Worm (Caenorhabditis elegans) whole organism, midembryonic: ENCODE results near the gene mip-1.

Experiments
- T22C8.4 ChIP-seq: fragments of 200-800 bp; sonication (Bioruptor generic); IDR thresholded peaks from 2 replicates; pipeline ENCODE4 v1.3.6; 2022; ENCODE audit warnings: missing genetic modification characterization, missing compliant biosample characterization
- cog-1 ChIP-seq: sonication (generic microtip); optimal IDR thresholded peaks from 2 replicates; lab custom pipeline; 2016; ENCODE audit warnings: missing genetic modification characterization, missing compliant biosample characterization
- flt-1 ChIP-seq: fragments of 200-800 bp; sonication (Bioruptor generic); IDR thresholded peaks from 2 replicates; pipeline ENCODE4 v1.3.6; 2022; ENCODE audit warnings: missing genetic modification characterization, missing compliant biosample characterization
- klf-2 ChIP-seq: fragments of 200-800 bp; sonication (Bioruptor generic); conservative IDR thresholded peaks from 2 replicates; pipeline ENCODE4 v1.3.6; 2022; ENCODE audit warnings: missing genetic modification reagents, missing genetic modification characterization, missing compliant biosample characterization
- med-1 ChIP-seq: sonication (generic microtip); optimal IDR thresholded peaks from 2 replicates; lab custom pipeline; 2017; ENCODE audit warnings: missing genetic modification characterization, mild to moderate bottlenecking, missing compliant biosample characterization, antibody characterized with exemption, missing genetic modification reagents; ENCODE audit not compliant: insufficient read depth
- ref-1 ChIP-seq: fragments of 200-800 bp; sonication (Bioruptor generic); conservative IDR thresholded peaks from 2 replicates; pipeline ENCODE4 v1.3.6; 2022; ENCODE audit warnings: missing genetic modification reagents, missing genetic modification characterization, missing compliant biosample characterization
- ztf-23 ChIP-seq: fragments of 200-800 bp; sonication (Bioruptor generic); IDR thresholded peaks from 2 replicates; pipeline ENCODE4 v1.3.6; 2022; ENCODE audit warnings: missing genetic modification reagents, missing genetic modification characterization, missing compliant biosample characterization
- ztf-29 ChIP-seq: fragments of 200-800 bp; sonication (Bioruptor generic); IDR thresholded peaks from 2 replicates; pipeline ENCODE4 v1.3.6; 2022; ENCODE audit warnings: missing genetic modification reagents, missing genetic modification characterization, missing compliant biosample characterization

DNA sequence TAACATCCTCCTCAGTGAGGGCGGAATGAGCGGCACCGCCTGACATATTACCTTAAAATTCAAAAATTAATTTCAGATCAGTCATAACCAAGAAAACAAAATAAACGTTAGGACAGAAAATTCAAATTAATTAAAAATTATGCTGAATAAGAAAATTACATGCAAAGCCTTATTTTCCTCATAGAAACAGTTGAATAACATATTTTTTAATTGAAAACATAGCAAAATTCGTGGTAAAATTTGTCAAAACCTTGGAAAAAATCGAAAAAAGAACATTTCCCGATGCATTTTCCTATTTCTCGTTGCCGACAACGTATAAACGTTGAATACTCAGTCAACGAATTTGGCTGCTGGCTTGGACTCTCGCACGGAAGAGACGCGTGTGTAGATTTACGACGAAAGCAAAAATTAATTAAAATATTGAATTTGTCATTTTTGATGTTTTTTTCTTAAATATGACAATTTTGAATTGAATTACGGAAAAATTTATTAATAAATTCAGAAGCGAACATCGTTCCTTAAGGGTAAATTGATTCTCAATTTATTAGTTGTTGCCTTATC, 38.8 kb upstream of the mip-1 start, which contains the start of the genes rps-0 and rbg-3:
- no peak for TF ChIP-seq med-1 (GFP tag; lab: Kevin White, UChicago)
- TF ChIP-seq cog-1 (tag; lab: Kevin White, UChicago): peak; percentile 41
- no peak for TF ChIP-seq flt-1 (GFP tag; lab: Robert Waterston, UW)
- TF ChIP-seq T22C8.4 (GFP tag; lab: Robert Waterston, UW): no peak
- peak; percentile 71; the same call in 1 of the 2 replicates for TF ChIP-seq ztf-23
- no peak for TF ChIP-seq ref-1 (GFP tag; lab: Robert Waterston, UW)
- no peak for TF ChIP-seq klf-2 (GFP tag; lab: Robert Waterston, UW)
- TF ChIP-seq ztf-29 (GFP tag; lab: Robert Waterston, UW): 0 out of 2 replicates have a peak, but pooled peaks have one; percentile 21
